Worm (Caenorhabditis elegans) whole organism, L2 larva: ENCODE results near the gene ani-3.
A peak's percentile ranks its signal among the peaks of the same experiment; 100 is the strongest.

Experiments used
- C34F6.9 ChIP-seq: fragments of 150-350 bp; optimal IDR thresholded peaks from 2 replicates; lab custom pipeline; 2014; ENCODE audit warnings: missing biosample characterization, missing genetic modification characterization
- Y55F3AM.14 ChIP-seq: fragments of 200-800 bp; sonication (Bioruptor generic); optimal IDR thresholded peaks from 2 replicates; lab custom pipeline; 2018; ENCODE audit warnings: mild to moderate bottlenecking, missing genetic modification characterization, missing compliant biosample characterization
- alr-1 ChIP-seq: fragments of 150-350 bp; optimal IDR thresholded peaks from 2 replicates; lab custom pipeline; 2014; ENCODE audit warnings: missing biosample characterization, missing genetic modification characterization
- aly-2 ChIP-seq: fragments of 150-350 bp; optimal IDR thresholded peaks from 2 replicates; lab custom pipeline; 2014; ENCODE audit warnings: missing biosample characterization, missing genetic modification characterization
- blmp-1 ChIP-seq: sonication (generic microtip); optimal IDR thresholded peaks from 2 replicates; lab custom pipeline; 2017; ENCODE audit warnings: missing genetic modification characterization, mild to moderate bottlenecking, missing compliant biosample characterization, antibody characterized with exemption, moderate library complexity; ENCODE audit not compliant: insufficient read depth
- crh-2 ChIP-seq: sonication (generic microtip); optimal IDR thresholded peaks from 2 replicates; lab custom pipeline; 2017; ENCODE audit warnings: missing biosample characterization, missing genetic modification characterization
- elt-3 ChIP-seq: sonication (generic microtip); optimal IDR thresholded peaks from 2 replicates; lab custom pipeline; 2017; ENCODE audit warnings: missing biosample characterization, missing genetic modification characterization
- fos-1 ChIP-seq: fragments of 150-350 bp; optimal IDR thresholded peaks from 2 replicates; lab custom pipeline; 2014; ENCODE audit warnings: missing biosample characterization, missing genetic modification characterization
- gmeb-1 ChIP-seq: fragments of 150-350 bp; optimal IDR thresholded peaks from 2 replicates; lab custom pipeline; 2014; ENCODE audit warnings: missing biosample characterization, missing genetic modification characterization
- lin-13 ChIP-seq: fragments of 150-350 bp; optimal IDR thresholded peaks from 2 replicates; lab custom pipeline; 2014; ENCODE audit warnings: missing biosample characterization, missing genetic modification reagents, missing genetic modification characterization
- lin-39 ChIP-seq: fragments of 150-350 bp; optimal IDR thresholded peaks from 2 replicates; lab custom pipeline; 2014; ENCODE audit warnings: missing biosample characterization, missing genetic modification reagents, missing genetic modification characterization
- lsy-2 ChIP-seq, 2 experiments: fragments of 150-350 bp in 1 of 2; sonication (generic microtip) in 1 of 2; optimal IDR thresholded peaks; 2 replicates each; lab custom pipeline; 2014 to 2017; ENCODE audit warnings: missing biosample characterization in 2 of 2, missing genetic modification characterization in 2 of 2
- mbf-1 ChIP-seq: sonication (generic microtip); optimal IDR thresholded peaks from 2 replicates; lab custom pipeline; 2017; ENCODE audit warnings: missing biosample characterization, missing genetic modification characterization
- nhr-11 ChIP-seq: fragments of 150-350 bp; optimal IDR thresholded peaks from 2 replicates; lab custom pipeline; 2014; ENCODE audit warnings: missing biosample characterization, missing genetic modification characterization
- nhr-12 ChIP-seq: fragments of 150-350 bp; optimal IDR thresholded peaks from 2 replicates; lab custom pipeline; 2014; ENCODE audit warnings: missing biosample characterization, missing genetic modification characterization
- nhr-129 ChIP-seq: fragments of 150-350 bp; optimal IDR thresholded peaks from 2 replicates; lab custom pipeline; 2014; ENCODE audit warnings: missing biosample characterization, missing genetic modification characterization
- nhr-21 ChIP-seq: fragments of 150-350 bp; optimal IDR thresholded peaks from 2 replicates; lab custom pipeline; 2014; ENCODE audit warnings: missing biosample characterization, missing genetic modification characterization
- nhr-23 ChIP-seq: fragments of 150-350 bp; optimal IDR thresholded peaks from 2 replicates; lab custom pipeline; 2014; ENCODE audit warnings: missing biosample characterization, missing genetic modification reagents, missing genetic modification characterization
- nhr-25 ChIP-seq: fragments of 150-350 bp; sonication (generic microtip); optimal IDR thresholded peaks from 3 replicates; lab custom pipeline; 2014; ENCODE audit warnings: missing biosample characterization, missing genetic modification characterization
- nhr-77 ChIP-seq: fragments of 150-350 bp; optimal IDR thresholded peaks from 2 replicates; lab custom pipeline; 2014; ENCODE audit warnings: missing biosample characterization, missing genetic modification characterization
- peb-1 ChIP-seq: fragments of 150-350 bp; optimal IDR thresholded peaks from 2 replicates; lab custom pipeline; 2014; ENCODE audit warnings: missing biosample characterization, missing genetic modification characterization
- skn-1 ChIP-seq: sonication (generic microtip); optimal IDR thresholded peaks from 2 replicates; lab custom pipeline; 2017; ENCODE audit warnings: missing biosample characterization, missing genetic modification characterization
- sma-3 ChIP-seq: sonication (generic microtip); optimal IDR thresholded peaks from 2 replicates; lab custom pipeline; 2016; ENCODE audit warnings: missing genetic modification reagents, missing genetic modification characterization, missing compliant biosample characterization
- sma-9 ChIP-seq, 2 experiments: fragments of 150-350 bp in 1 of 2; sonication (generic microtip) in 1 of 2; optimal IDR thresholded peaks; 2 replicates each; lab custom pipeline; 2014 to 2016; ENCODE audit warnings: missing genetic modification characterization in 2 of 2, mild to moderate bottlenecking in 1 of 2, missing biosample characterization in 1 of 2, missing compliant biosample characterization in 1 of 2, missing genetic modification reagents in 1 of 2, moderate library complexity in 1 of 2
- snpc-4 ChIP-seq: fragments of 150-350 bp; optimal IDR thresholded peaks from 2 replicates; lab custom pipeline; 2014; ENCODE audit warnings: missing biosample characterization, missing genetic modification characterization
- unc-55 ChIP-seq: fragments of 150-350 bp; sonication (generic microtip); optimal IDR thresholded peaks from 3 replicates; lab custom pipeline; 2014; ENCODE audit warnings: missing biosample characterization, missing genetic modification reagents, missing genetic modification characterization
- unc-62 ChIP-seq: fragments of 150-350 bp; optimal IDR thresholded peaks from 2 replicates; lab custom pipeline; 2014; ENCODE audit warnings: missing biosample characterization, missing genetic modification reagents, missing genetic modification characterization
- ztf-1 ChIP-seq: fragments of 200-800 bp; sonication (Bioruptor generic); conservative IDR thresholded peaks from 2 replicates; pipeline ENCODE4 v1.3.6; 2022; ENCODE audit warnings: missing genetic modification characterization, missing compliant biosample characterization
- ztf-4 ChIP-seq: fragments of 150-350 bp; optimal IDR thresholded peaks from 2 replicates; lab custom pipeline; 2014; ENCODE audit warnings: missing biosample characterization, missing genetic modification characterization

The ani-3 gene

DNA sequence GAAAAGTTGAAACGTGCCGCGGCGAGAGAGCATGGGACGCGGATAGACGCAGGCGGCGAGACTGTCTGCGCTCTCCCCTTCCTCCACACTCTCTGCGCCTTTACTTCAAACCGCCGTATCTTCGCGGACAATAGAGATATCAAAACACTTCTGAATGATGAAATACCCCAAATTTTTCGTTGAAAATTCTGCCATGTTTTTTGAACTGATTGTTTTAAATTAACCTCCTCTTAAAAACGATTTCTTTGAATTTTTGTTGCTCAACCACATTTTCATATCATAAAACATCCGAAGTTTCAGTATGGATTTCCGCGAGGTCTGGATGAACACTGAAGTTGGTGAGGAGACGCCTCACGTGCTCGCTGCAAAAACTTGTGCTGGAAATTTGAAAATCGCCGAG is 27.6 kb upstream of the ani-3 start, which contains the start of gene Y43F8C.11:
Gene Y43F8C.11 (plus strand): TSS at position 301 of the 400 bp plus-strand sequence.
- TF ChIP-seq fos-1 (tag; lab: Kevin White, UChicago) (no peak), nhr-12 (tag; lab: Kevin White, UChicago) (no peak), nhr-25 (tag; lab: Kevin White, UChicago) (no peak)
- TF ChIP-seq, all 48 proteins: peak for 0

DNA sequence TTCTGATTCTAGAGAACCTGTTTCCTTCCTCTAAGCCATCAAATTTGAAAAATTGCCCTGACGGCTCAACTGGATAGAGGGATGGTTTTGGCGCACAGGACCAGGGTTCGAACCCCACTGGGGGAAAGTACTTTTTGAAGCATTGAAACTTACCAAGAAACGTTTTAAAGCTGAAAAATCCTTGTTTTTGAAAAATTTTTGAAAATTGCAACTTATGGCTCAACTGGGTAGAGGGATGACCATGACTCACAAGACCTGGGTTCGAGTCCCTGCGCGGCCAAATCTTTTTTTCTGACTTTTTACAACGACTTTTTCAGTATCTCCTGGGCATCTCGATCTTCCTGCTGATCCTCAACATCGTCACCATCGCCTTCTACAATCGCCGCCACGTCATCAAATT is 26.7 kb upstream of the ani-3 start:
- TF ChIP-seq nhr-129, result no peak
- no peak for TF ChIP-seq nhr-11 (tag; lab: Kevin White, UChicago)
- TF ChIP-seq lin-39, result no peak

DNA sequence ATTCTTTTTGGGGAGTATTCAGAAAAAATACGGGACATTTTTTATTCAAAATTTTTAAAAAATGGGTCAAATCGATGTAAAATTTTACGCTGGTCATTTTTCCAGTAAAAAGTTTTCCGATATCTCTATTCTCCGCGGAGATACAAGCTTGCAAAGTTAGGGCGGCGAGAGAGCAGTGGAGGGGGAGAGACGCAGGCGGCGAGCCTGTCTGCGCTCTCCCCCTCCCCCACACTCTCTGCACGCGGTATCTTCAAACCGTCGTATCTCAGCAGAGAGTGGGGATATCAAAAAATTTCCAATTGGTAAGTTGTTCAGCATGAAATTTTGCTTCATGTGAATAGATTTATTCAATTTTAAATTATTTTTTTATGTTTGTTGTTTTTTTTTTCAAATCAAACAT is 25.7 kb upstream of the ani-3 start:
- TF ChIP-seq elt-3 (tag; lab: Kevin White, UChicago) (no peak), peb-1 (tag; lab: Kevin White, UChicago) (no peak), crh-2 (no peak), C34F6.9 (no peak), nhr-11 (tag; lab: Kevin White, UChicago) (no peak)
- TF ChIP-seq, all 48 proteins: peak for 0

DNA sequence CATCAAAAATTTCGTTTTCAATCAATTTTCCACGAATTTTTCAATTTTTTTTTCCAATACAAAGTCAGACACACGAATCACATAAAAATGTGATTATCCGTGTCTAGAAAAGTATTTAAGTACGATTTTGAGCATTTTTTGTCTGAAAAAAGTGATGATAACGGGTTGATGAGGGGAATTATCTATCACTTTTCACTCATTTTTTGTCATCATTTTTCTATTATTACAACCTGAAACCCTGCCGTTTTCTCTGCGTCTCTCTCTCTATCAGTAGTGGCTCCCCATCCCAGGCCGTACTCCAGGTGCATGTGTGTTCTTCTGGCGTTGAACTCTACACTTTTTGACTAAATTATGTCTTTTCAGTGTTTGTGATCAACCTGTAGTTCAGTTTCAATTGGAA is 25.2 kb upstream of the ani-3 start:
- TF ChIP-seq C34F6.9, result peak; percentile 12
- no peak for TF ChIP-seq unc-62 (GFP tag; lab: Kevin White, UChicago)
- TF ChIP-seq lsy-2 (tag; optimal IDR thresholded peaks at IDR 0.05; lab: Kevin White, UChicago), result no peak
- TF ChIP-seq alr-1 (tag; lab: Kevin White, UChicago), result no peak
- no peak for TF ChIP-seq gmeb-1 (tag; lab: Kevin White, UChicago)
- peak; percentile 96 for TF ChIP-seq skn-1
- no peak for TF ChIP-seq aly-2 (tag; lab: Kevin White, UChicago)
- TF ChIP-seq lin-13 (GFP tag; lab: Kevin White, UChicago), result no peak
- peak; percentile 77 for TF ChIP-seq fos-1 (tag; lab: Kevin White, UChicago)
- no peak for TF ChIP-seq ztf-4 (tag; lab: Kevin White, UChicago)
- TF ChIP-seq mbf-1 (tag; lab: Kevin White, UChicago), result no peak
- no peak for TF ChIP-seq elt-3 (tag; lab: Kevin White, UChicago)
- no peak for TF ChIP-seq nhr-21 (tag; lab: Kevin White, UChicago)
- TF ChIP-seq snpc-4 (tag; lab: Kevin White, UChicago), result no peak
- TF ChIP-seq nhr-23, result no peak
- TF ChIP-seq Y55F3AM.14 (GFP tag; lab: Kevin White, UChicago), result no peak
- TF ChIP-seq peb-1 (tag; lab: Kevin White, UChicago), result no peak

DNA sequence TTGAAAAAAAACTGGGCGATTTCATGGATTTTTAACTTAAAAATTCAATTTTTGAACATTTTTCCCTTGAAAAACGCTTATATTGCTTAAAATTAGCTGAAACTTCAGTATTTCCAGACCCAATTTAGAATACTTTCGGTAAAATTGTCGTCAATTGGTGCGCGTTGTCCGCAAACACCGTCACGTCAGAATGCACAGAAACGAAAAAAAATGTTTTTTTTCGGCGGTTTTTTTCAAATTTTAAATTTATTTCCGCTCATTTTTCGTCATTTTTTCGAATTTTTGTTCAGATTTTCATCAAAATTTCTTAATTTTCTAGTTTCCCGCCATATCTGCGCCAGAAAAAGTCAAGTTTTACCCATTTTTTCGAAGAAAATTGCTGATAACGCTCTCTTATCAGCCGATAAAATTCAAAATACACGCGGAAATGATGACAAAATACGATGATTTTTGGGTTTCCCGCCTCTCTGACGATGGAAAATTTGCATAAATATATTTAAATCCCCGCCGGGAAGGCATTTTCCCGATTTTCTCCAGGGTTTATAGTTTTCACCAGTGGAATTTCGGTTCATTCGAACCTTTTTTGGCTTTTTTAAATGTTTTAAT is 24.1 kb upstream of the ani-3 start:
- peak; percentile 50 for TF ChIP-seq fos-1 (tag; lab: Kevin White, UChicago)
- no peak for TF ChIP-seq unc-55 (GFP tag; lab: Kevin White, UChicago)
- no peak for TF ChIP-seq blmp-1 (tag; lab: Kevin White, UChicago)
- TF ChIP-seq skn-1, result peak; percentile 59

DNA sequence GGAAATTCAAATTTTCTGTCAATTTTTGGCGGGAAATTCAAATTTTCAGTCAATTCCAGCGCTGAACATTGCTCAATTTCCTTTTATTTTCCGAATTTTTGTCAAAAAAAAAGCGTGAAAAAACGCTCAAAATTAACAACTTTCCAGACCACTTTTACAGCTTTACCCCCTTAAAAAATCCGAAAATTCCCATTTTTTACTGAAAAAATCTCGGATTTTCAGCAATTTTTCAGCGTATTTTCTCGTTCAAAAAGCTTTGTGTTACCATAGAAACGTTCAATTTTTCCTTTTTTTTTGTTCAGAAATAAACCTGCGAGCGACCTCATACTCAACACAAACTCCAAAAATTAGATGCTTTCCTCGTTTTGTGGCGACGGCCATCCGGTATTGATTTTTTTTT is 23.0 kb upstream of the ani-3 start, which contains the start of gene mrp-7:
Gene mrp-7 (plus strand): TSS at position 301 of the 400 bp plus-strand sequence.
- TF ChIP-seq Y55F3AM.14 (GFP tag; lab: Kevin White, UChicago) (no peak), sma-9 (GFP tag; optimal IDR thresholded peaks at IDR 0.05; lab: Kevin White, UChicago) (no peak), sma-9 (tag; optimal IDR thresholded peaks at IDR 0.05; lab: Kevin White, UChicago) (no peak), ztf-1 (GFP tag; lab: Robert Waterston, UW) (no peak), fos-1 (tag; lab: Kevin White, UChicago) (no peak), sma-3 (no peak), lin-39 (no peak), nhr-77 (tag; lab: Kevin White, UChicago) (no peak), mbf-1 (tag; lab: Kevin White, UChicago) (no peak)
